Fruit fly (Drosophila melanogaster) whole organism, wandering third instar larva: ENCODE data around the gene Vha100-2.

Experiments used
- Abd-B ChIP-seq: fragments of >200 bp; optimal IDR thresholded peaks from 2 replicates; lab custom pipeline; 2017; ENCODE audit warnings: missing biosample characterization, missing genetic modification characterization
- CG32264 ChIP-seq: fragments of 200-800 bp; sonication (Bioruptor generic); optimal IDR thresholded peaks from 2 replicates; lab custom pipeline; 2016; ENCODE audit warnings: missing biosample characterization, missing genetic modification characterization
- CG9705 ChIP-seq: fragments of 200-800 bp; sonication (Bioruptor generic); optimal IDR thresholded peaks from 2 replicates; lab custom pipeline; 2018; ENCODE audit warnings: missing biosample characterization, mild to moderate bottlenecking, missing genetic modification characterization
- CrebA ChIP-seq: fragments of 200-800 bp; sonication (Bioruptor generic); optimal IDR thresholded peaks from 2 replicates; lab custom pipeline; 2016; ENCODE audit warnings: missing biosample characterization, mild to moderate bottlenecking, missing genetic modification characterization, borderline replicate concordance
- Dfd ChIP-seq: fragments of >200 bp; optimal IDR thresholded peaks from 2 replicates; lab custom pipeline; 2017; ENCODE audit warnings: missing biosample characterization, missing genetic modification characterization
- Dif ChIP-seq: fragments of 200-275, 200-300 bp; sonication (Bioruptor generic); optimal IDR thresholded peaks from 2 replicates; lab custom pipeline; 2018; ENCODE audit warnings: missing biosample characterization, missing genetic modification characterization; ENCODE audit not compliant: partially characterized antibody
- GATAd ChIP-seq: sonication (Bioruptor generic); optimal IDR thresholded peaks from 2 replicates; lab custom pipeline; 2016; ENCODE audit warnings: missing biosample characterization, missing genetic modification characterization
- HLH106 ChIP-seq: fragments of 200-800 bp; optimal IDR thresholded peaks from 3 replicates; lab custom pipeline; 2019; ENCODE audit warnings: missing biosample characterization, mild to moderate bottlenecking, missing genetic modification characterization, moderate library complexity
- Hnf4 ChIP-seq: fragments of 200-800 bp; sonication (Bioruptor generic); optimal IDR thresholded peaks from 2 replicates; lab custom pipeline; 2016; ENCODE audit warnings: missing biosample characterization, mild to moderate bottlenecking, missing genetic modification characterization
- Hr78 ChIP-seq: fragments of >200 bp; optimal IDR thresholded peaks from 2 replicates; lab custom pipeline; 2017; ENCODE audit warnings: missing biosample characterization, missing genetic modification characterization
- Hr83 ChIP-seq: fragments of 200-300 bp; sonication (Bioruptor generic); optimal IDR thresholded peaks from 2 replicates; lab custom pipeline; 2016; ENCODE audit warnings: missing biosample characterization, mild to moderate bottlenecking, missing genetic modification characterization, moderate library complexity; ENCODE audit not compliant: poor library complexity, severe bottlenecking
- Jra ChIP-seq: sonication (Bioruptor generic); optimal IDR thresholded peaks from 2 replicates; lab custom pipeline; 2016; ENCODE audit warnings: missing biosample characterization, missing genetic modification characterization
- Mio ChIP-seq: sonication (Bioruptor generic); optimal IDR thresholded peaks from 2 replicates; lab custom pipeline; 2016; ENCODE audit warnings: missing biosample characterization, missing genetic modification characterization
- Myc ChIP-seq: fragments of >200 bp; optimal IDR thresholded peaks from 2 replicates; lab custom pipeline; 2017
- N ChIP-seq: fragments of >200 bp; optimal IDR thresholded peaks from 2 replicates; lab custom pipeline; 2018; ENCODE audit warnings: missing biosample characterization, missing external identifiers, missing genetic modification characterization
- OdsH ChIP-seq: fragments of 200-800 bp; sonication (Bioruptor generic); optimal IDR thresholded peaks from 2 replicates; lab custom pipeline; 2016; ENCODE audit warnings: missing biosample characterization, mild to moderate bottlenecking, missing genetic modification characterization
- Rel ChIP-seq, 2 experiments: fragments of 200-800 bp; sonication (Bioruptor generic) in 1 of 2; optimal IDR thresholded peaks; 2 replicates in 1 of 2; 3 replicates in 1 of 2; lab custom pipeline; 2016 to 2019; ENCODE audit warnings: mild to moderate bottlenecking in 2 of 2, missing biosample characterization in 2 of 2, missing genetic modification characterization in 2 of 2, moderate library complexity in 1 of 2
- Sp1 ChIP-seq: fragments of 200-800 bp; sonication (Bioruptor generic); optimal IDR thresholded peaks from 3 replicates; lab custom pipeline; 2019; ENCODE audit warnings: missing biosample characterization, mild to moderate bottlenecking, missing genetic modification characterization, moderate library complexity
- Vsx2 ChIP-seq: fragments of 200-300, 225-300 bp; sonication (Bioruptor generic); optimal IDR thresholded peaks from 2 replicates; lab custom pipeline; 2018; ENCODE audit warnings: missing biosample characterization, missing genetic modification characterization; ENCODE audit not compliant: partially characterized antibody
- br ChIP-seq: fragments of 200-800 bp; sonication (Bioruptor generic); optimal IDR thresholded peaks from 2 replicates; lab custom pipeline; 2016; ENCODE audit warnings: missing biosample characterization, missing genetic modification characterization
- brk ChIP-seq: fragments of 200-800 bp; sonication (Bioruptor generic); optimal IDR thresholded peaks from 2 replicates; lab custom pipeline; 2016; ENCODE audit warnings: missing biosample characterization, mild to moderate bottlenecking, missing genetic modification characterization
- dl ChIP-seq, 2 experiments: fragments of 175-275, 200-275 bp in 1 of 2; fragments of 200-275 bp in 1 of 2; sonication (Bioruptor generic); optimal IDR thresholded peaks; lab custom pipeline; 2018; ENCODE audit warnings: mild to moderate bottlenecking in 2 of 2, missing biosample characterization in 2 of 2, missing genetic modification characterization in 2 of 2, moderate library complexity in 2 of 2; ENCODE audit not compliant: partially characterized antibody in 2 of 2, insufficient read depth in 1 of 2
- dmrt93B ChIP-seq: fragments of 200-800 bp; sonication (Bioruptor generic); optimal IDR thresholded peaks from 2 replicates; lab custom pipeline; 2018; ENCODE audit warnings: missing biosample characterization, mild to moderate bottlenecking, missing genetic modification characterization
- dsf ChIP-seq: sonication (Bioruptor generic); optimal IDR thresholded peaks from 2 replicates; lab custom pipeline; 2016; ENCODE audit warnings: missing biosample characterization, missing genetic modification characterization, borderline replicate concordance
- ey ChIP-seq: fragments of 200-800 bp; sonication (Bioruptor generic); optimal IDR thresholded peaks from 2 replicates; lab custom pipeline; 2016; ENCODE audit warnings: missing biosample characterization, missing genetic modification characterization
- foxo ChIP-seq, 2 experiments: fragments of 200-800 bp; sonication (Bioruptor generic); optimal IDR thresholded peaks; 2 replicates in 1 of 2; 3 replicates in 1 of 2; lab custom pipeline; 2016 to 2017; ENCODE audit warnings: missing biosample characterization in 2 of 2, missing genetic modification characterization in 2 of 2
- fru ChIP-seq: fragments of 200-800 bp; sonication (Bioruptor generic); optimal IDR thresholded peaks from 3 replicates; lab custom pipeline; 2016; ENCODE audit warnings: missing biosample characterization, mild to moderate bottlenecking, missing genetic modification characterization
- h ChIP-seq: fragments of 200-800 bp; sonication (Bioruptor generic); optimal IDR thresholded peaks from 3 replicates; lab custom pipeline; 2016; ENCODE audit warnings: missing biosample characterization, mild to moderate bottlenecking, missing genetic modification characterization
- jim ChIP-seq: fragments of 175-275, 200-325 bp; sonication (Bioruptor generic); optimal IDR thresholded peaks from 2 replicates; lab custom pipeline; 2016; ENCODE audit warnings: missing biosample characterization, mild to moderate bottlenecking, missing genetic modification characterization
- lola ChIP-seq: fragments of >200 bp; optimal IDR thresholded peaks from 2 replicates; lab custom pipeline; 2017; ENCODE audit warnings: missing biosample characterization, missing genetic modification characterization
- pan ChIP-seq: fragments of >200 bp; optimal IDR thresholded peaks from 2 replicates; lab custom pipeline; 2017
- psq ChIP-seq: fragments of 200-800 bp; sonication (Bioruptor generic); optimal IDR thresholded peaks from 3 replicates; lab custom pipeline; 2017; ENCODE audit warnings: missing biosample characterization, mild to moderate bottlenecking, missing genetic modification characterization, moderate library complexity
- rgr ChIP-seq: fragments of 200-800 bp; sonication (Bioruptor generic); optimal IDR thresholded peaks from 3 replicates; lab custom pipeline; 2016; ENCODE audit warnings: missing biosample characterization, mild to moderate bottlenecking, missing genetic modification characterization
- sage ChIP-seq: fragments of 200-800 bp; sonication (Bioruptor generic); optimal IDR thresholded peaks from 2 replicates; lab custom pipeline; 2016; ENCODE audit warnings: missing biosample characterization, mild to moderate bottlenecking, missing genetic modification characterization
- sv ChIP-seq: fragments of 200-800 bp; sonication (Bioruptor generic); optimal IDR thresholded peaks from 3 replicates; lab custom pipeline; 2016; ENCODE audit warnings: missing biosample characterization, missing genetic modification characterization
- tai ChIP-seq: sonication (Bioruptor generic); optimal IDR thresholded peaks from 2 replicates; lab custom pipeline; 2016; ENCODE audit warnings: missing biosample characterization, missing genetic modification characterization
- usp ChIP-seq: fragments of >200 bp; optimal IDR thresholded peaks from 2 replicates; lab custom pipeline; 2017; ENCODE audit warnings: missing biosample characterization, missing genetic modification characterization
- woc ChIP-seq: sonication (Bioruptor generic); optimal IDR thresholded peaks from 2 replicates; lab custom pipeline; 2016; ENCODE audit warnings: missing biosample characterization, mild to moderate bottlenecking, missing genetic modification characterization

Vha100-2 gene

DNA sequence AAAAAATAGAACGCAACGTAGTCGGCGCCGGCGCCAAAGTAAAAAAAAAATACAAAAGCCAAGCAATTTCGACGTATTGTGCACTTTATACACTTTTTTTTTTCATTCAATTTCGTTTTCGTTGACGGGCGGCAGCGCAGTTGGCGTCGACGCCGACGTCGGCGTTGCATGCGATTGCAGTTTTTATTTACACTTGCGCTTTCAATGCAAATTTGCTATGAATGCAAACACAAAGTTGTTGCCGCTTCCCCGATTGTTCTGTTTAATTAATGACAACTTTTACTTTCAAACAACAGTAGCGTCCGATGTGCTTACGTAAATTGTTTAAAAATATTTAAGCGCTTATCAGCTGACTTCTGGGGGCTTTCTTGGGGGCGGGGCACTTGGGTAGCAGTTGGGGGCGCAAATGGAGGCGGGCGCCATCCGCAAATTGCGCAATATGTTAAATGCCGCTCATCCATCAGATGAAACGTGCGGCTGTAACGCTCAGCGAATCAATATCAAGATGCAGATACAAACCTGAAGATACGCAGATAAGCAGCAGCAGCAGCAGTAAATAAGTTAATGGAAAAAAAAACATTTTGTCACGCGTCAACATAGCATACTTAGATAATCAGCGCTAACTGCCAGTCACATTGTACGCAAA lies 39.3 kb upstream of the Vha100-2 start:
- TF ChIP-seq Hnf4 (GFP tag; lab: Kevin White, UChicago), result no peak
- TF ChIP-seq HLH106, result no peak
- TF ChIP-seq rgr (GFP tag; lab: Kevin White, UChicago), result no peak
- TF ChIP-seq sv (GFP tag; lab: Kevin White, UChicago), result no peak
- TF ChIP-seq OdsH (GFP tag; lab: Kevin White, UChicago), result no peak
- no peak for TF ChIP-seq Rel (GFP tag; optimal IDR thresholded peaks at IDR 0.05; lab: Kevin White, UChicago)
- TF ChIP-seq Rel (tag; optimal IDR thresholded peaks at IDR 0.05; lab: Kevin White, UChicago), result no peak
- TF ChIP-seq dmrt93B (GFP tag; lab: Kevin White, UChicago), result no peak
- TF ChIP-seq dsf (GFP tag; lab: Kevin White, UChicago), result no peak
- TF ChIP-seq, all 38 proteins: peak for 0

DNA sequence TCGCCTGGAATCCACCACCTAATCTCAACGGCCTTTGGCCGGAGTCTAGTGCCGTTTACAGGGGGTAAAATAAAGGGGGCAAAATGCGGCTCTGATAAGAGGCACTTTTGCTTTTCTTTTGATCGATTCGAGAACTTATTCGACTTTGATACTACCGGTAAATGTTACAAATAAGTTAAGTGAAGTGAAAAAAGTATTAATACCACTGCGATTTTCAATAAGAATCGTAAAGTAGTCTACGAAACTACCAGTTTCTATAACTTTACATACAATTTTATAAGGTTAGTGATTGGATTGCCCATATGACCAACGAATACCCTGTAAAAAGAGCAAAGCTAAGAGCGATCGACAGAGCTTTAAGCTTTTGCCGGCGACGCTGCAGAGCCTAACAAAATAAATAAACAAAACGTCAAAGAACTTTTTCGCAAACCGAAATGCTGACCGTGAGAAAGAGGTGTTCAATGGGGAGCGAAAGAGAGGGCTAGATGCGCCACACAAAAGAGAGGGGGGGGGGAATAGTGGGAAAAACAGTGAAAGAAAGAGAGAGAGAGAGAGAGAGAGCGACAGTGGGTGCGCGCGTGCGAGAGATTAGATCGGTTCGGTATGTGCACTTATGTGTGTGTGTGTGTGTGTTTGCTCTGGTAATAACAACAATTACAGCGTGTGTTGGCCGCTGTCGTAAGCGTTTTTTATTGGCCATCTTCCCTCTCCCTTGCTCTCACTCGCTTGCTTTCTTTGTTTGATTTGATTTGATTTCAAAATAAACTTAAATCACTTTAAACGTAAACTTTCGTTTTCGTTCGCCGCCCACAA lies 37.8 kb upstream of the Vha100-2 start:
- TF ChIP-seq OdsH (GFP tag; lab: Kevin White, UChicago) (peak; percentile 78), usp (GFP tag; lab: Kevin White, UChicago) (no peak), dmrt93B (GFP tag; lab: Kevin White, UChicago) (peak; percentile 40), woc (peak; percentile 54), Vsx2 (no peak), Dif (GFP tag; lab: Kevin White, UChicago) (no peak), Dfd (GFP tag; lab: Kevin White, UChicago) (no peak), ey (GFP tag; lab: Kevin White, UChicago) (peak; percentile 83), CG9705 (no peak), CG32264 (GFP tag; lab: Kevin White, UChicago) (peak; percentile 43), sage (GFP tag; lab: Kevin White, UChicago) (peak; percentile 55), Abd-B (GFP tag; lab: Kevin White, UChicago) (no peak), Hr78 (GFP tag; lab: Kevin White, UChicago) (no peak), Myc (no peak), lola (GFP tag; lab: Kevin White, UChicago) (peak; percentile 8), rgr (GFP tag; lab: Kevin White, UChicago) (peak; percentile 84), Hnf4 (GFP tag; lab: Kevin White, UChicago) (peak; percentile 89), dsf (GFP tag; lab: Kevin White, UChicago) (no peak), fru (peak; percentile 81), Sp1 (GFP tag; lab: Kevin White, UChicago) (peak; percentile 23), HLH106 (peak; percentile 49), tai (GFP tag; lab: Kevin White, UChicago) (peak; percentile 48), Rel (GFP tag; optimal IDR thresholded peaks at IDR 0.05; lab: Kevin White, UChicago) (peak; percentile 4), Rel (tag; optimal IDR thresholded peaks at IDR 0.05; lab: Kevin White, UChicago) (peak; percentile 53), pan (lab: Kevin White, UChicago) (no peak), sv (GFP tag; lab: Kevin White, UChicago) (peak; percentile 2), CrebA (no peak), N (GFP tag; lab: Kevin White, UChicago) (no peak), brk (GFP tag; lab: Kevin White, UChicago) (peak; percentile 58), Hr83 (GFP tag; lab: Kevin White, UChicago) (no peak), Mio (peak; percentile 10), GATAd (GFP tag; lab: Kevin White, UChicago) (no peak), foxo (GFP tag; optimal IDR thresholded peaks at IDR 0.05; lab: Kevin White, UChicago) (peak in 1 of 2 experiments; percentile 86), br (GFP tag; lab: Kevin White, UChicago) (peak; percentile 76), dl (GFP tag; optimal IDR thresholded peaks at IDR 0.05; lab: Kevin White, UChicago; ENCODE audit: insufficient read depth in 1 of 2, partially characterized antibody in 2 of 2) (no peak), jim (no peak), psq (GFP tag; lab: Kevin White, UChicago) (peak; percentile 64), Jra (GFP tag; lab: Kevin White, UChicago) (no peak), h (peak; percentile 85)
